Fruit fly (Drosophila melanogaster) whole organism, pupa: ENCODE results near the gene RapGAP1.

Experiments used
- CG14655 ChIP-seq: fragments of 200-800 bp; sonication (Bioruptor generic); optimal IDR thresholded peaks from 3 replicates; lab custom pipeline; 2017; ENCODE audit warnings: mild to moderate bottlenecking, missing biosample characterization, missing genetic modification reagents, missing genetic modification characterization
- CG34367 ChIP-seq: fragments of 200-800 bp; sonication (Bioruptor generic); optimal IDR thresholded peaks from 2 replicates; lab custom pipeline; 2018; ENCODE audit warnings: missing biosample characterization, mild to moderate bottlenecking, missing genetic modification characterization

dm6 chr2L:7525123-7525874 is 53.5 kb downstream of the RapGAP1 start:
- no peak for TF ChIP-seq CG34367 (tag; lab: Kevin White, UChicago)
- no peak for TF ChIP-seq CG14655 (GFP tag; lab: Kevin White, UChicago)
